Worm (Caenorhabditis elegans) whole organism, L2 larva: Measurements from ENCODE around the gene srw-121.

Experiments
- C34F6.9 ChIP-seq: fragments of 150-350 bp; optimal IDR thresholded peaks from 2 replicates; lab custom pipeline; 2014; ENCODE audit warnings: missing biosample characterization, missing genetic modification characterization
- F13H6.1 ChIP-seq: sonication (generic microtip); optimal IDR thresholded peaks from 2 replicates; lab custom pipeline; 2016; ENCODE audit warnings: missing genetic modification characterization, missing compliant biosample characterization
- R02D3.7 ChIP-seq: fragments of 150-350 bp; optimal IDR thresholded peaks from 2 replicates; lab custom pipeline; 2014; ENCODE audit warnings: missing biosample characterization, missing genetic modification characterization
- alr-1 ChIP-seq: fragments of 150-350 bp; optimal IDR thresholded peaks from 2 replicates; lab custom pipeline; 2014; ENCODE audit warnings: missing biosample characterization, missing genetic modification characterization
- aly-2 ChIP-seq: fragments of 150-350 bp; optimal IDR thresholded peaks from 2 replicates; lab custom pipeline; 2014; ENCODE audit warnings: missing biosample characterization, missing genetic modification characterization
- ama-1 ChIP-seq: fragments of 150-350 bp; optimal IDR thresholded peaks from 2 replicates; lab custom pipeline; 2018; ENCODE audit warnings: inconsistent platforms
- ceh-82 ChIP-seq: fragments of 150-350 bp; optimal IDR thresholded peaks from 2 replicates; lab custom pipeline; 2014; ENCODE audit warnings: missing biosample characterization, missing genetic modification characterization
- dmd-4 ChIP-seq: sonication (generic microtip); optimal IDR thresholded peaks from 2 replicates; lab custom pipeline; 2017; ENCODE audit warnings: missing biosample characterization, missing genetic modification characterization
- egl-27 ChIP-seq: sonication (generic microtip); optimal IDR thresholded peaks from 3 replicates; lab custom pipeline; 2017; ENCODE audit warnings: missing biosample characterization, missing genetic modification reagents, missing genetic modification characterization
- elt-1 ChIP-seq: fragments of 150-350 bp; optimal IDR thresholded peaks from 2 replicates; lab custom pipeline; 2014; ENCODE audit warnings: missing biosample characterization, missing genetic modification characterization
- elt-3 ChIP-seq: sonication (generic microtip); optimal IDR thresholded peaks from 2 replicates; lab custom pipeline; 2017; ENCODE audit warnings: missing biosample characterization, missing genetic modification characterization
- gmeb-1 ChIP-seq: fragments of 150-350 bp; optimal IDR thresholded peaks from 2 replicates; lab custom pipeline; 2014; ENCODE audit warnings: missing biosample characterization, missing genetic modification characterization
- lin-11 ChIP-seq: fragments of 150-350 bp; sonication (generic microtip); optimal IDR thresholded peaks from 2 replicates; lab custom pipeline; 2014; ENCODE audit warnings: missing biosample characterization, missing genetic modification characterization, inconsistent platforms, mixed read lengths
- lin-13 ChIP-seq: fragments of 150-350 bp; optimal IDR thresholded peaks from 2 replicates; lab custom pipeline; 2014; ENCODE audit warnings: missing biosample characterization, missing genetic modification reagents, missing genetic modification characterization
- lsy-2 ChIP-seq, 2 experiments: fragments of 150-350 bp in 1 of 2; sonication (generic microtip) in 1 of 2; optimal IDR thresholded peaks; 2 replicates each; lab custom pipeline; 2014 to 2017; ENCODE audit warnings: missing biosample characterization in 2 of 2, missing genetic modification characterization in 2 of 2
- mdl-1 ChIP-seq, 2 experiments: fragments of 150-350 bp in 1 of 2; sonication (generic microtip) in 1 of 2; optimal IDR thresholded peaks; 2 replicates each; lab custom pipeline; 2017; ENCODE audit warnings: missing biosample characterization in 2 of 2, missing genetic modification characterization in 2 of 2
- nhr-11 ChIP-seq: fragments of 150-350 bp; optimal IDR thresholded peaks from 2 replicates; lab custom pipeline; 2014; ENCODE audit warnings: missing biosample characterization, missing genetic modification characterization
- nhr-12 ChIP-seq: fragments of 150-350 bp; optimal IDR thresholded peaks from 2 replicates; lab custom pipeline; 2014; ENCODE audit warnings: missing biosample characterization, missing genetic modification characterization
- nhr-129 ChIP-seq: fragments of 150-350 bp; optimal IDR thresholded peaks from 2 replicates; lab custom pipeline; 2014; ENCODE audit warnings: missing biosample characterization, missing genetic modification characterization
- nhr-21 ChIP-seq: fragments of 150-350 bp; optimal IDR thresholded peaks from 2 replicates; lab custom pipeline; 2014; ENCODE audit warnings: missing biosample characterization, missing genetic modification characterization
- nhr-23 ChIP-seq: fragments of 150-350 bp; optimal IDR thresholded peaks from 2 replicates; lab custom pipeline; 2014; ENCODE audit warnings: missing biosample characterization, missing genetic modification reagents, missing genetic modification characterization
- nhr-25 ChIP-seq: fragments of 150-350 bp; sonication (generic microtip); optimal IDR thresholded peaks from 3 replicates; lab custom pipeline; 2014; ENCODE audit warnings: missing biosample characterization, missing genetic modification characterization
- nhr-6 ChIP-seq: fragments of 150-350 bp; optimal IDR thresholded peaks from 2 replicates; lab custom pipeline; 2014; ENCODE audit warnings: missing biosample characterization, missing genetic modification characterization
- peb-1 ChIP-seq: fragments of 150-350 bp; optimal IDR thresholded peaks from 2 replicates; lab custom pipeline; 2014; ENCODE audit warnings: missing biosample characterization, missing genetic modification characterization
- sem-4 ChIP-seq: fragments of 150-350 bp; optimal IDR thresholded peaks from 2 replicates; lab custom pipeline; 2014; ENCODE audit warnings: missing biosample characterization, missing genetic modification reagents, missing genetic modification characterization
- skn-1 ChIP-seq: sonication (generic microtip); optimal IDR thresholded peaks from 2 replicates; lab custom pipeline; 2017; ENCODE audit warnings: missing biosample characterization, missing genetic modification characterization
- sma-3 ChIP-seq: sonication (generic microtip); optimal IDR thresholded peaks from 2 replicates; lab custom pipeline; 2016; ENCODE audit warnings: missing genetic modification reagents, missing genetic modification characterization, missing compliant biosample characterization
- sma-9 ChIP-seq, 2 experiments: fragments of 150-350 bp in 1 of 2; sonication (generic microtip) in 1 of 2; optimal IDR thresholded peaks; 2 replicates each; lab custom pipeline; 2014 to 2016; ENCODE audit warnings: missing genetic modification characterization in 2 of 2, mild to moderate bottlenecking in 1 of 2, missing biosample characterization in 1 of 2, missing compliant biosample characterization in 1 of 2, missing genetic modification reagents in 1 of 2, moderate library complexity in 1 of 2
- snpc-4 ChIP-seq: fragments of 150-350 bp; optimal IDR thresholded peaks from 2 replicates; lab custom pipeline; 2014; ENCODE audit warnings: missing biosample characterization, missing genetic modification characterization
- unc-39 ChIP-seq: fragments of 150-350 bp; optimal IDR thresholded peaks from 2 replicates; lab custom pipeline; 2014; ENCODE audit warnings: missing biosample characterization, missing genetic modification characterization
- unc-62 ChIP-seq: fragments of 150-350 bp; optimal IDR thresholded peaks from 2 replicates; lab custom pipeline; 2014; ENCODE audit warnings: missing biosample characterization, missing genetic modification reagents, missing genetic modification characterization
- zag-1 ChIP-seq: fragments of 150-350 bp; optimal IDR thresholded peaks from 2 replicates; lab custom pipeline; 2014; ENCODE audit warnings: missing biosample characterization, missing genetic modification characterization
- ztf-1 ChIP-seq: fragments of 200-800 bp; sonication (Bioruptor generic); conservative IDR thresholded peaks from 2 replicates; pipeline ENCODE4 v1.3.6; 2022; ENCODE audit warnings: missing genetic modification characterization, missing compliant biosample characterization
- ztf-11 ChIP-seq: sonication (generic microtip); optimal IDR thresholded peaks from 2 replicates; lab custom pipeline; 2017; ENCODE audit warnings: missing biosample characterization, missing genetic modification characterization
- ztf-4 ChIP-seq: fragments of 150-350 bp; optimal IDR thresholded peaks from 2 replicates; lab custom pipeline; 2014; ENCODE audit warnings: missing biosample characterization, missing genetic modification characterization

Gene srw-121

DNA sequence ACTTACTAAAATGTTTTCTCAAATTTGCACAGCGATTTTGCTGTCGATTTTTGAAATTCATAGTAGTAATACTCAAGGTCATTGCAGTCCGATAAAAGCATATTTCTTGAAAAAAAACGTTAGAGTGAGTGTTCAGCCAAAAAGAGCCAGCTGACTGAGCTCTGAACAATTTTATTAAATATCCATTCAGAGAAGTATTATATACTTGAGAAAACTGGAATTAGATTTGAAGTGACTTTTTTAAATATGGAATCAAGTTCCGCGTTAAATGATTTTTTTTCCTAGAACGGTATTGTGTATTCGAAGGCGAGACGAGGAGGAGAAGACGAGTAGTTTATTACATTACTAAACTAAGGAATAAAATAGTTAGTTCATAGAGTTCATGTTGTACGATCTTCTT, at the start of gene srw-121:
Gene srw-121 (minus strand): TSS at position 101 of the 400 bp plus-strand sequence.
- TF ChIP-seq alr-1 (tag; lab: Kevin White, UChicago) (no peak), dmd-4 (no peak), R02D3.7 (tag; lab: Kevin White, UChicago) (no peak), aly-2 (tag; lab: Kevin White, UChicago) (no peak), egl-27 (tag; lab: Kevin White, UChicago) (no peak), ceh-82 (no peak), nhr-6 (tag; lab: Kevin White, UChicago) (no peak), unc-62 (GFP tag; lab: Kevin White, UChicago) (no peak), elt-1 (tag; lab: Kevin White, UChicago) (no peak), mdl-1 (tag; optimal IDR thresholded peaks at IDR 0.05; lab: Kevin White, UChicago) (no peak), nhr-21 (tag; lab: Kevin White, UChicago) (no peak), ztf-1 (GFP tag; lab: Robert Waterston, UW) (no peak), ztf-11 (tag; lab: Kevin White, UChicago) (no peak), sem-4 (tag; lab: Kevin White, UChicago) (no peak), nhr-129 (tag; lab: Kevin White, UChicago) (no peak), F13H6.1 (tag; lab: Kevin White, UChicago) (no peak), elt-3 (tag; lab: Kevin White, UChicago) (no peak), nhr-23 (tag; lab: Kevin White, UChicago) (no peak)

- TF ChIP-seq nhr-11 (tag; lab: Kevin White, UChicago) (no peak), unc-39 (tag; lab: Kevin White, UChicago) (no peak), elt-1 (tag; lab: Kevin White, UChicago) (no peak), nhr-12 (tag; lab: Kevin White, UChicago) (no peak), mdl-1 (tag; optimal IDR thresholded peaks at IDR 0.05; lab: Kevin White, UChicago) (no peak), gmeb-1 (tag; lab: Kevin White, UChicago) (no peak), dmd-4 (no peak), zag-1 (no peak), C34F6.9 (tag; lab: Kevin White, UChicago) (no peak), nhr-129 (tag; lab: Kevin White, UChicago) (no peak), sma-9 (GFP tag; optimal IDR thresholded peaks at IDR 0.05; lab: Kevin White, UChicago) (no peak), sma-9 (tag; optimal IDR thresholded peaks at IDR 0.05; lab: Kevin White, UChicago) (no peak), ztf-1 (GFP tag; lab: Robert Waterston, UW) (no peak), R02D3.7 (tag; lab: Kevin White, UChicago) (no peak), egl-27 (tag; lab: Kevin White, UChicago) (no peak), lin-13 (GFP tag; lab: Kevin White, UChicago) (no peak)
Observed at ce11 chrV:3040930-3041329, 49.5 kb upstream of the srw-121 start.

- TF ChIP-seq peb-1 (no peak), lsy-2 (tag; optimal IDR thresholded peaks at IDR 0.05; lab: Kevin White, UChicago) (no peak), mdl-1 (tag; optimal IDR thresholded peaks at IDR 0.05; lab: Kevin White, UChicago) (no peak), gmeb-1 (tag; lab: Kevin White, UChicago) (no peak), aly-2 (tag; lab: Kevin White, UChicago) (no peak), C34F6.9 (tag; lab: Kevin White, UChicago) (no peak), sem-4 (tag; lab: Kevin White, UChicago) (no peak), sma-9 (GFP tag; optimal IDR thresholded peaks at IDR 0.05; lab: Kevin White, UChicago) (no peak), sma-9 (tag; optimal IDR thresholded peaks at IDR 0.05; lab: Kevin White, UChicago) (no peak), sma-3 (no peak), zag-1 (no peak), unc-62 (GFP tag; lab: Kevin White, UChicago) (no peak), nhr-129 (tag; lab: Kevin White, UChicago) (no peak), ama-1 (no peak), lin-11 (tag; lab: Kevin White, UChicago) (no peak), ztf-1 (GFP tag; lab: Robert Waterston, UW) (no peak), ztf-4 (no peak), ceh-82 (no peak), snpc-4 (tag; lab: Kevin White, UChicago) (no peak)
Observed at ce11 chrV:3039282-3039681, 47.9 kb upstream of the srw-121 start, which contains the start of gene chpf-2. TSS of gene chpf-2 (minus strand) at chrV:3039382.

DNA sequence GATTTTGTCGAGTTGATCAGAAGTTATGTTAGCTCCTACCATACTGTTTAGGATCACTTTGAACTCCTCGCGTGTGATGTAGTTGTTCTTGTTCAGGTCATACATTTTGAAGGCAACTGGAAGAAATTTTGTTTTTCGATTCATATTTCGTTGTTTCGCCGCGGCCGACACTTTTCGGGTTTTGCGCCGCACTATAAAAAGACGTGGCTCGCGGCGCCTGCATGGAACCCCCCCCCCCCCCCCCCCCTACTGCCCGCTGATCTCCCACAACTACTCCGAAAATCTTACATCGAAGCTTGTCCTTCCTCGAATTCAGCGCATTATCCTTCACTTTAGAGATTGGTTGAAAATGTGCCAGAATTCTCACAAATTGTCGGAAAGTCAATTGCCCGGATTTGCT, 46.7 kb upstream of the srw-121 start:
- TF ChIP-seq mdl-1 (tag; optimal IDR thresholded peaks at IDR 0.05; lab: Kevin White, UChicago) (no peak), dmd-4 (no peak), lin-11 (tag; lab: Kevin White, UChicago) (no peak), skn-1 (tag; lab: Kevin White, UChicago) (no peak), nhr-25 (tag; lab: Kevin White, UChicago) (no peak)
